Fruit fly (Drosophila melanogaster) whole organism, embryonic: Measurements from ENCODE around the gene CG14694.
A peak's percentile ranks its signal among the peaks of the same experiment; 100 is the strongest.

Experiments
- Blimp-1 ChIP-seq: fragments of 200-800 bp; sonication (Bioruptor generic); optimal IDR thresholded peaks from 3 replicates; lab custom pipeline; 2018; ENCODE audit warnings: missing biosample characterization, missing genetic modification characterization, mild to moderate bottlenecking, moderate library complexity, missing genetic modification reagents
- CG10654 ChIP-seq: fragments of 200-800 bp; sonication (Bioruptor generic); optimal IDR thresholded peaks from 2 replicates; lab custom pipeline; 2016; ENCODE audit warnings: missing biosample characterization, missing genetic modification characterization
- CG10959 ChIP-seq: fragments of 200-800 bp; sonication (Bioruptor generic); IDR thresholded peaks from 2 replicates; pipeline ENCODE4 v1.3.6; 2022; ENCODE audit warnings: missing biosample characterization, missing genetic modification characterization
- CG11504 ChIP-seq: fragments of 200-800 bp; sonication (Bioruptor generic); optimal IDR thresholded peaks from 3 replicates; lab custom pipeline; 2019; ENCODE audit warnings: missing biosample characterization, mild to moderate bottlenecking, missing genetic modification characterization, moderate library complexity
- CG13894 ChIP-seq: fragments of 200-800 bp; sonication (Bioruptor generic); optimal IDR thresholded peaks from 3 replicates; lab custom pipeline; 2018; ENCODE audit warnings: missing biosample characterization, mild to moderate bottlenecking, missing genetic modification characterization, moderate library complexity
- CG14965 ChIP-seq: fragments of 200-800 bp; sonication (Bioruptor generic); optimal IDR thresholded peaks from 2 replicates; lab custom pipeline; 2016; ENCODE audit warnings: missing biosample characterization, missing genetic modification characterization, borderline replicate concordance
- CG15601 ChIP-seq: fragments of 200-800 bp; sonication (Bioruptor generic); optimal IDR thresholded peaks from 3 replicates; lab custom pipeline; 2019; ENCODE audit warnings: missing biosample characterization, mild to moderate bottlenecking, missing genetic modification characterization, moderate library complexity
- CG17186 ChIP-seq: fragments of 200-800 bp; sonication (Bioruptor generic); optimal IDR thresholded peaks from 3 replicates; lab custom pipeline; 2017; ENCODE audit warnings: missing biosample characterization, missing genetic modification reagents, missing genetic modification characterization
- CG18764 ChIP-seq: fragments of 200-800 bp; sonication (Bioruptor generic); optimal IDR thresholded peaks from 3 replicates; lab custom pipeline; 2016; ENCODE audit warnings: missing biosample characterization, missing genetic modification characterization
- CG2889 ChIP-seq: fragments of 200-800 bp; sonication (Bioruptor generic); IDR thresholded peaks from 3 replicates; pipeline ENCODE4 v1.3.6; 2022; ENCODE audit warnings: missing biosample characterization, missing genetic modification characterization
- CG30020 ChIP-seq: fragments of 200-800 bp; optimal IDR thresholded peaks from 2 replicates; lab custom pipeline; 2019; ENCODE audit warnings: missing biosample characterization, mild to moderate bottlenecking, missing genetic modification characterization, moderate library complexity
- CG31388 ChIP-seq: fragments of 200-800 bp; sonication (Bioruptor generic); optimal IDR thresholded peaks from 2 replicates; lab custom pipeline; 2016; ENCODE audit warnings: missing biosample characterization, missing genetic modification characterization
- CG3163 ChIP-seq: fragments of 200-800 bp; sonication (Bioruptor generic); optimal IDR thresholded peaks from 3 replicates; lab custom pipeline; 2016; ENCODE audit warnings: missing biosample characterization, missing genetic modification characterization
- CG4854 ChIP-seq: fragments of 200-800 bp; sonication (Bioruptor generic); optimal IDR thresholded peaks from 2 replicates; lab custom pipeline; 2016; ENCODE audit warnings: missing biosample characterization, missing genetic modification characterization, inconsistent platforms
- CG5180 ChIP-seq: fragments of 200-800 bp; sonication (Bioruptor generic); optimal IDR thresholded peaks from 3 replicates; lab custom pipeline; 2017; ENCODE audit warnings: missing biosample characterization, missing genetic modification characterization, mild to moderate bottlenecking, moderate library complexity, missing genetic modification reagents
- CG5245 ChIP-seq: fragments of 200-800 bp; sonication (Bioruptor generic); optimal IDR thresholded peaks from 3 replicates; lab custom pipeline; 2016; ENCODE audit warnings: missing biosample characterization, missing genetic modification characterization
- CG6175 ChIP-seq: fragments of 200-800 bp; sonication (Bioruptor generic); IDR thresholded peaks from 3 replicates; pipeline ENCODE4 v1.3.6; 2022; ENCODE audit warnings: missing biosample characterization, missing genetic modification characterization
- CG6254 ChIP-seq: fragments of 200-800 bp; sonication (Bioruptor generic); optimal IDR thresholded peaks from 3 replicates; lab custom pipeline; 2017; ENCODE audit warnings: mild to moderate bottlenecking, missing biosample characterization, missing genetic modification reagents, missing genetic modification characterization
- CG6689 ChIP-seq: fragments of 200-800 bp; sonication (Bioruptor generic); IDR thresholded peaks from 2 replicates; pipeline ENCODE4 v1.3.6; 2022; ENCODE audit warnings: missing biosample characterization, missing genetic modification characterization
- CG6765 ChIP-seq: fragments of 200-800 bp; sonication (Bioruptor generic); optimal IDR thresholded peaks from 3 replicates; lab custom pipeline; 2017; ENCODE audit warnings: missing biosample characterization, mild to moderate bottlenecking, missing genetic modification characterization
- CG7963 ChIP-seq: fragments of 200-800 bp; sonication (Bioruptor generic); IDR thresholded peaks from 3 replicates; pipeline ENCODE4 v1.3.6; 2022; ENCODE audit warnings: missing biosample characterization, missing genetic modification characterization; ENCODE audit not compliant: partially characterized antibody
- CG8388 ChIP-seq: fragments of 200-800 bp; sonication (Bioruptor generic); optimal IDR thresholded peaks from 2 replicates; lab custom pipeline; 2019; ENCODE audit warnings: missing biosample characterization, mild to moderate bottlenecking, missing genetic modification characterization, moderate library complexity
- CG8924 ChIP-seq: fragments of 200-800 bp; optimal IDR thresholded peaks from 3 replicates; lab custom pipeline; 2019; ENCODE audit warnings: missing biosample characterization, mild to moderate bottlenecking, missing genetic modification characterization, moderate library complexity
- E2f2 ChIP-seq: fragments of 200-800 bp; sonication (Bioruptor generic); IDR thresholded peaks from 2 replicates; pipeline ENCODE4 v1.3.6; 2022; ENCODE audit warnings: missing biosample characterization, missing genetic modification characterization
- ERR ChIP-seq: fragments of 200-800 bp; sonication (Bioruptor generic); optimal IDR thresholded peaks from 2 replicates; lab custom pipeline; 2016; ENCODE audit warnings: missing biosample characterization, missing genetic modification characterization
- Fer2 ChIP-seq: fragments of 200-800 bp; sonication (Bioruptor generic); optimal IDR thresholded peaks from 2 replicates; lab custom pipeline; 2018; ENCODE audit warnings: missing biosample characterization, mild to moderate bottlenecking, missing genetic modification characterization, moderate library complexity
- Fer3 ChIP-seq: fragments of 200-800 bp; sonication (Bioruptor generic); optimal IDR thresholded peaks from 2 replicates; lab custom pipeline; 2018; ENCODE audit warnings: missing biosample characterization, mild to moderate bottlenecking, missing genetic modification characterization, moderate library complexity
- Lim3 ChIP-seq: fragments of 200-800 bp; sonication (Bioruptor generic); IDR thresholded peaks from 2 replicates; pipeline ENCODE4 v1.3.6; 2022; ENCODE audit warnings: missing biosample characterization, missing genetic modification characterization
- Six4 ChIP-seq: fragments of 200-800 bp; sonication (Bioruptor generic); optimal IDR thresholded peaks from 2 replicates; lab custom pipeline; 2016; ENCODE audit warnings: missing biosample characterization, missing genetic modification characterization
- Trl ChIP-seq, 3 experiments: fragments of >200 bp in 2 of 3; fragments of 200-800 bp in 1 of 3; sonication (Bioruptor generic) in 1 of 3; optimal IDR thresholded peaks; 2 replicates in 1 of 3; 3 replicates in 2 of 3; lab custom pipeline; 2016 to 2017; ENCODE audit warnings: missing biosample characterization in 1 of 3, missing genetic modification characterization in 1 of 3
- cato ChIP-seq: fragments of 200-800 bp; sonication (Bioruptor generic); optimal IDR thresholded peaks from 2 replicates; lab custom pipeline; 2016; ENCODE audit warnings: missing biosample characterization, missing genetic modification characterization, borderline replicate concordance
- eyg ChIP-seq: fragments of 200-800 bp; sonication (Bioruptor generic); optimal IDR thresholded peaks from 3 replicates; lab custom pipeline; 2016; ENCODE audit warnings: missing biosample characterization, missing genetic modification characterization
- gcm ChIP-seq: fragments of 200-800 bp; sonication (Bioruptor generic); optimal IDR thresholded peaks from 2 replicates; lab custom pipeline; 2019; ENCODE audit warnings: missing biosample characterization, mild to moderate bottlenecking, missing genetic modification characterization, moderate library complexity
- gem ChIP-seq: fragments of 200-800 bp; sonication (Bioruptor generic); optimal IDR thresholded peaks from 2 replicates; lab custom pipeline; 2019; ENCODE audit warnings: missing biosample characterization, mild to moderate bottlenecking, missing genetic modification characterization, moderate library complexity
- ham ChIP-seq: fragments of 200-800 bp; sonication (Bioruptor generic); IDR thresholded peaks from 2 replicates; pipeline ENCODE4 v1.3.6; 2022; ENCODE audit warnings: missing biosample characterization, missing genetic modification characterization
- her ChIP-seq: fragments of 200-800 bp; sonication (Bioruptor generic); optimal IDR thresholded peaks from 2 replicates; lab custom pipeline; 2016; ENCODE audit warnings: missing biosample characterization, missing genetic modification characterization
- ind ChIP-seq: fragments of 200-800 bp; sonication (Bioruptor generic); optimal IDR thresholded peaks from 3 replicates; lab custom pipeline; 2016; ENCODE audit warnings: missing biosample characterization, missing genetic modification characterization
- kay ChIP-seq: fragments of 200-800 bp; sonication (Bioruptor generic); optimal IDR thresholded peaks from 2 replicates; lab custom pipeline; 2016; ENCODE audit warnings: missing biosample characterization, missing genetic modification characterization
- nerfin-2 ChIP-seq: fragments of 200-800 bp; sonication (Bioruptor generic); IDR thresholded peaks from 2 replicates; pipeline ENCODE4 v1.3.6; 2022; ENCODE audit warnings: missing biosample characterization, missing genetic modification characterization; ENCODE audit not compliant: partially characterized antibody
- nom ChIP-seq: fragments of 200-800 bp; sonication (Bioruptor generic); optimal IDR thresholded peaks from 2 replicates; lab custom pipeline; 2017; ENCODE audit warnings: missing biosample characterization, missing genetic modification characterization, mild to moderate bottlenecking, moderate library complexity, missing genetic modification reagents
- oc ChIP-seq: fragments of 200-800 bp; sonication (Bioruptor generic); optimal IDR thresholded peaks from 2 replicates; lab custom pipeline; 2018; ENCODE audit warnings: missing biosample characterization, mild to moderate bottlenecking, missing genetic modification characterization, moderate library complexity
- odd ChIP-seq: fragments of 200-800 bp; sonication (Bioruptor generic); optimal IDR thresholded peaks from 2 replicates; lab custom pipeline; 2017; ENCODE audit warnings: missing biosample characterization, mild to moderate bottlenecking, missing genetic modification characterization
- pita ChIP-seq: fragments of 200-800 bp; sonication (Bioruptor generic); optimal IDR thresholded peaks from 2 replicates; lab custom pipeline; 2017; ENCODE audit warnings: missing biosample characterization, mild to moderate bottlenecking, missing genetic modification characterization
- pnt ChIP-seq: fragments of 200-800 bp; sonication (Bioruptor generic); optimal IDR thresholded peaks from 3 replicates; lab custom pipeline; 2016; ENCODE audit warnings: missing biosample characterization, missing genetic modification characterization
- pzg ChIP-seq: fragments of 200-800 bp; sonication (Bioruptor generic); optimal IDR thresholded peaks from 3 replicates; lab custom pipeline; 2018; ENCODE audit warnings: missing biosample characterization, mild to moderate bottlenecking, missing genetic modification characterization, moderate library complexity
- sr ChIP-seq: fragments of 200-800 bp; sonication (Bioruptor generic); IDR thresholded peaks from 3 replicates; pipeline ENCODE4 v1.3.6; 2022; ENCODE audit warnings: missing biosample characterization, missing genetic modification characterization
- tll ChIP-seq, 2 experiments: fragments of 200-800 bp in 1 of 2; fragments of >200 bp in 1 of 2; sonication (Bioruptor generic) in 1 of 2; optimal IDR thresholded peaks; 2 replicates each; lab custom pipeline; 2017 to 2019; ENCODE audit warnings: missing biosample characterization in 2 of 2, missing genetic modification characterization in 2 of 2, mild to moderate bottlenecking in 1 of 2, moderate library complexity in 1 of 2
- trem ChIP-seq: fragments of 200-800 bp; optimal IDR thresholded peaks from 3 replicates; lab custom pipeline; 2019; ENCODE audit warnings: missing biosample characterization, mild to moderate bottlenecking, missing genetic modification characterization, moderate library complexity
- zfh1 ChIP-seq: fragments of 200-800 bp; sonication (Bioruptor generic); IDR thresholded peaks from 3 replicates; pipeline ENCODE4 v1.3.6; 2022; ENCODE audit warnings: missing biosample characterization, missing genetic modification characterization

The CG14694 gene

dm6 chr3R:10872148-10872783, 12.7 kb upstream of the CG14694 start, which contains the start of gene Fdh (continued):
- TF ChIP-seq CG6175 (no peak), kay (GFP tag; lab: Kevin White, UChicago) (no peak), CG18764 (peak; percentile 27), ham (GFP tag; lab: Robert Waterston, UW) (no peak), Fer2 (tag; lab: Kevin White, UChicago) (peak; percentile 32), pita (no peak), CG6765 (GFP tag; lab: Kevin White, UChicago) (peak; percentile 22), ind (GFP tag; lab: Kevin White, UChicago) (peak; percentile 35), CG13894 (tag; lab: Kevin White, UChicago) (peak; percentile 7), sr (GFP tag; lab: Robert Waterston, UW) (no peak), her (GFP tag; lab: Kevin White, UChicago) (no peak), Six4 (GFP tag; lab: Kevin White, UChicago) (no peak), tll (GFP tag; optimal IDR thresholded peaks at IDR 0.05; lab: Kevin White, UChicago) (peak in 1 of 2 experiments; percentile 14), ERR (GFP tag; lab: Kevin White, UChicago) (no peak), gem (tag; lab: Kevin White, UChicago) (peak; percentile 78), pzg (GFP tag; lab: Kevin White, UChicago) (peak; percentile 42), odd (GFP tag; lab: Kevin White, UChicago) (peak; percentile 62), CG10654 (GFP tag; lab: Kevin White, UChicago) (peak; percentile 36), E2f2 (peak; percentile 66), CG15601 (peak; percentile 69), CG31388 (GFP tag; lab: Kevin White, UChicago) (no peak), CG6689 (peak; percentile 53; the same call in 1 of the 2 replicates), nerfin-2 (GFP tag; lab: Robert Waterston, UW) (no peak), CG5245 (GFP tag; lab: Kevin White, UChicago) (peak; percentile 31), Lim3 (GFP tag; lab: Robert Waterston, UW) (no peak), CG30020 (tag; lab: Kevin White, UChicago) (peak; percentile 39), zfh1 (peak; percentile 70), CG8924 (tag; lab: Kevin White, UChicago) (peak; percentile 54), Trl (optimal IDR thresholded peaks at IDR 0.05; lab: Kevin White, UChicago) (no peak), Trl (GFP tag; optimal IDR thresholded peaks at IDR 0.05; lab: Kevin White, UChicago) (peak; percentile 45), CG6254 (GFP tag; lab: Kevin White, UChicago) (peak; percentile 32), eyg (GFP tag; lab: Kevin White, UChicago) (no peak), Fer3 (tag; lab: Kevin White, UChicago) (peak; percentile 69), CG10959 (GFP tag; lab: Robert Waterston, UW) (no peak), CG4854 (GFP tag; lab: Kevin White, UChicago) (no peak), CG8388 (GFP tag; lab: Kevin White, UChicago) (peak; percentile 61), pnt (GFP tag; lab: Kevin White, UChicago) (no peak), CG5180 (GFP tag; lab: Kevin White, UChicago) (peak; percentile 4), CG2889 (GFP tag; lab: Robert Waterston, UW) (no peak), CG7963 (GFP tag; lab: Robert Waterston, UW) (no peak), CG14965 (GFP tag; lab: Kevin White, UChicago) (no peak), oc (tag; lab: Kevin White, UChicago) (peak; percentile 31), CG11504 (peak; percentile 68), CG17186 (GFP tag; lab: Kevin White, UChicago) (peak; percentile 48), gcm (GFP tag; lab: Kevin White, UChicago) (peak; percentile 59), cato (GFP tag; lab: Kevin White, UChicago) (peak; percentile 35), CG3163 (GFP tag; lab: Kevin White, UChicago) (no peak), nom (GFP tag; lab: Kevin White, UChicago) (peak; percentile 51), Blimp-1 (peak; percentile 56), trem (tag; lab: Kevin White, UChicago) (peak; percentile 76)
